Worm (Caenorhabditis elegans) whole organism, L3 larva: Measurements from ENCODE around the gene mev-1.

Source experiments
- R02D3.7 ChIP-seq: fragments of 150-350 bp; optimal IDR thresholded peaks from 2 replicates; lab custom pipeline; 2014; ENCODE audit warnings: missing biosample characterization, missing genetic modification characterization
- ZK546.5 ChIP-seq: sonication (generic microtip); optimal IDR thresholded peaks from 2 replicates; lab custom pipeline; 2017; ENCODE audit warnings: missing biosample characterization, missing genetic modification characterization
- aly-2 ChIP-seq: fragments of 150-350 bp; optimal IDR thresholded peaks from 2 replicates; lab custom pipeline; 2014; ENCODE audit warnings: missing biosample characterization, missing genetic modification characterization
- ama-1 ChIP-seq: fragments of 150-350 bp; optimal IDR thresholded peaks from 2 replicates; lab custom pipeline; 2018
- ceh-16 ChIP-seq: sonication (generic microtip); optimal IDR thresholded peaks from 2 replicates; lab custom pipeline; 2017; ENCODE audit warnings: missing biosample characterization, missing genetic modification characterization
- ceh-28 ChIP-seq: fragments of 150-350 bp; optimal IDR thresholded peaks from 2 replicates; lab custom pipeline; 2014; ENCODE audit warnings: missing biosample characterization, missing genetic modification reagents, missing genetic modification characterization
- ceh-82 ChIP-seq: fragments of 150-350 bp; optimal IDR thresholded peaks from 2 replicates; lab custom pipeline; 2014; ENCODE audit warnings: missing biosample characterization, missing genetic modification characterization
- daf-12 ChIP-seq: fragments of 150-350 bp; optimal IDR thresholded peaks from 2 replicates; lab custom pipeline; 2014; ENCODE audit warnings: missing biosample characterization, missing genetic modification reagents, missing genetic modification characterization
- egl-27 ChIP-seq: sonication (generic microtip); optimal IDR thresholded peaks from 4 replicates; lab custom pipeline; 2017; ENCODE audit warnings: missing biosample characterization, missing genetic modification reagents, missing genetic modification characterization
- egl-5 ChIP-seq: fragments of 150-350 bp; optimal IDR thresholded peaks from 2 replicates; lab custom pipeline; 2017; ENCODE audit warnings: missing biosample characterization, missing genetic modification reagents, missing genetic modification characterization, inconsistent platforms
- elt-1 ChIP-seq: fragments of 150-350 bp; optimal IDR thresholded peaks from 2 replicates; lab custom pipeline; 2014; ENCODE audit warnings: missing biosample characterization, missing genetic modification characterization
- elt-2 ChIP-seq: sonication (generic microtip); optimal IDR thresholded peaks from 2 replicates; lab custom pipeline; 2016; ENCODE audit warnings: missing genetic modification reagents, mild to moderate bottlenecking, missing genetic modification characterization, missing compliant biosample characterization
- elt-3 ChIP-seq, 3 experiments: fragments of 150-350 bp in 1 of 3; sonication (generic microtip) in 2 of 3; optimal IDR thresholded peaks; 2 replicates in 2 of 3; 4 replicates in 1 of 3; lab custom pipeline; 2014 to 2017; ENCODE audit warnings: missing biosample characterization in 3 of 3, missing genetic modification characterization in 3 of 3
- eor-1 ChIP-seq, 2 experiments: fragments of 150-350 bp; optimal IDR thresholded peaks; 2 replicates each; lab custom pipeline; 2014 to 2018; ENCODE audit warnings: missing biosample characterization in 2 of 2, missing genetic modification characterization in 2 of 2
- fkh-10 ChIP-seq: sonication (generic microtip); optimal IDR thresholded peaks from 2 replicates; lab custom pipeline; 2017; ENCODE audit warnings: missing biosample characterization, missing genetic modification reagents, missing genetic modification characterization
- fos-1 ChIP-seq: fragments of 150-350 bp; optimal IDR thresholded peaks from 2 replicates; lab custom pipeline; 2014; ENCODE audit warnings: missing biosample characterization, missing genetic modification characterization
- hmg-11 ChIP-seq: sonication (generic microtip); optimal IDR thresholded peaks from 2 replicates; lab custom pipeline; 2016; ENCODE audit warnings: missing genetic modification characterization, missing compliant biosample characterization
- jun-1 ChIP-seq: fragments of 150-350 bp; optimal IDR thresholded peaks from 2 replicates; lab custom pipeline; 2014; ENCODE audit warnings: missing biosample characterization, missing genetic modification reagents, missing genetic modification characterization
- lin-15B ChIP-seq: fragments of 150-350 bp; optimal IDR thresholded peaks from 2 replicates; lab custom pipeline; 2014; ENCODE audit warnings: missing biosample characterization, missing genetic modification characterization
- lin-39 ChIP-seq: fragments of 150-350 bp; optimal IDR thresholded peaks from 2 replicates; lab custom pipeline; 2018; ENCODE audit warnings: missing biosample characterization, missing genetic modification reagents, missing genetic modification characterization
- lsy-12 ChIP-seq: sonication (generic microtip); optimal IDR thresholded peaks from 2 replicates; lab custom pipeline; 2016; ENCODE audit warnings: mild to moderate bottlenecking, missing genetic modification characterization, missing compliant biosample characterization
- mml-1 ChIP-seq: fragments of 150-350 bp; sonication (generic microtip); optimal IDR thresholded peaks from 3 replicates; lab custom pipeline; 2014; ENCODE audit warnings: missing biosample characterization, missing genetic modification characterization
- nfya-1 ChIP-seq: sonication (generic microtip); optimal IDR thresholded peaks from 2 replicates; lab custom pipeline; 2017; ENCODE audit warnings: missing genetic modification characterization, mild to moderate bottlenecking, missing compliant biosample characterization, antibody characterized with exemption, moderate library complexity; ENCODE audit not compliant: insufficient read depth
- nhr-11 ChIP-seq: fragments of 150-350 bp; optimal IDR thresholded peaks from 2 replicates; lab custom pipeline; 2014; ENCODE audit warnings: missing biosample characterization, missing genetic modification characterization
- nhr-23 ChIP-seq: fragments of 150-350 bp; optimal IDR thresholded peaks from 2 replicates; lab custom pipeline; 2014; ENCODE audit warnings: missing biosample characterization, missing genetic modification reagents, missing genetic modification characterization
- nhr-237 ChIP-seq: fragments of 150-350 bp; optimal IDR thresholded peaks from 2 replicates; lab custom pipeline; 2014; ENCODE audit warnings: missing biosample characterization, missing genetic modification characterization
- nhr-25 ChIP-seq: sonication (generic microtip); optimal IDR thresholded peaks from 2 replicates; lab custom pipeline; 2017; ENCODE audit warnings: missing biosample characterization, missing genetic modification characterization
- nhr-28 ChIP-seq: fragments of 150-350 bp; optimal IDR thresholded peaks from 2 replicates; lab custom pipeline; 2014; ENCODE audit warnings: missing biosample characterization, missing genetic modification characterization
- nhr-43 ChIP-seq: sonication (generic microtip); optimal IDR thresholded peaks from 2 replicates; lab custom pipeline; 2016; ENCODE audit warnings: mild to moderate bottlenecking, missing genetic modification characterization, missing compliant biosample characterization; ENCODE audit not compliant: poor library complexity, severe bottlenecking
- nhr-67 ChIP-seq: fragments of 150-350 bp; optimal IDR thresholded peaks from 2 replicates; lab custom pipeline; 2014; ENCODE audit warnings: missing biosample characterization, missing genetic modification characterization
- nhr-76 ChIP-seq: fragments of 150-350 bp; sonication (generic microtip); optimal IDR thresholded peaks from 5 replicates; lab custom pipeline; 2014; ENCODE audit warnings: missing biosample characterization, missing genetic modification characterization
- nhr-77 ChIP-seq: fragments of 150-350 bp; optimal IDR thresholded peaks from 2 replicates; lab custom pipeline; 2014; ENCODE audit warnings: missing biosample characterization, missing genetic modification characterization
- pha-4 ChIP-seq: fragments of 150-350 bp; optimal IDR thresholded peaks from 2 replicates; lab custom pipeline; 2014; ENCODE audit warnings: missing biosample characterization, missing genetic modification reagents, missing genetic modification characterization
- pqm-1 ChIP-seq: fragments of 150-350 bp; optimal IDR thresholded peaks from 2 replicates; lab custom pipeline; 2017; ENCODE audit warnings: missing biosample characterization, missing genetic modification characterization, inconsistent platforms
- sea-2 ChIP-seq: fragments of 150-350 bp; sonication (generic microtip); optimal IDR thresholded peaks from 4 replicates; lab custom pipeline; 2014; ENCODE audit warnings: missing biosample characterization, missing genetic modification reagents, missing genetic modification characterization
- skn-1 ChIP-seq: fragments of 150-350 bp; optimal IDR thresholded peaks from 2 replicates; lab custom pipeline; 2014; ENCODE audit warnings: missing biosample characterization, missing genetic modification characterization
- snpc-4 ChIP-seq: fragments of 150-350 bp; optimal IDR thresholded peaks from 2 replicates; lab custom pipeline; 2014; ENCODE audit warnings: missing biosample characterization, missing genetic modification characterization
- tbx-2 ChIP-seq: sonication (generic microtip); optimal IDR thresholded peaks from 2 replicates; lab custom pipeline; 2016; ENCODE audit warnings: mild to moderate bottlenecking, missing genetic modification characterization, missing compliant biosample characterization
- unc-39 ChIP-seq: sonication (generic microtip); optimal IDR thresholded peaks from 4 replicates; lab custom pipeline; 2017; ENCODE audit warnings: missing biosample characterization, missing genetic modification characterization
- unc-62 ChIP-seq: fragments of 150-350 bp; sonication (generic microtip); optimal IDR thresholded peaks from 4 replicates; lab custom pipeline; 2014; ENCODE audit warnings: missing biosample characterization, missing genetic modification reagents, missing genetic modification characterization
- zag-1 ChIP-seq: fragments of 150-350 bp; optimal IDR thresholded peaks from 2 replicates; lab custom pipeline; 2014; ENCODE audit warnings: missing biosample characterization, missing genetic modification characterization
- ztf-11 ChIP-seq: fragments of 150-350 bp; optimal IDR thresholded peaks from 2 replicates; lab custom pipeline; 2014; ENCODE audit warnings: missing biosample characterization, missing genetic modification characterization
- ztf-4 ChIP-seq: fragments of 150-350 bp; optimal IDR thresholded peaks from 2 replicates; lab custom pipeline; 2014; ENCODE audit warnings: missing biosample characterization, missing genetic modification characterization

mev-1 gene

DNA sequence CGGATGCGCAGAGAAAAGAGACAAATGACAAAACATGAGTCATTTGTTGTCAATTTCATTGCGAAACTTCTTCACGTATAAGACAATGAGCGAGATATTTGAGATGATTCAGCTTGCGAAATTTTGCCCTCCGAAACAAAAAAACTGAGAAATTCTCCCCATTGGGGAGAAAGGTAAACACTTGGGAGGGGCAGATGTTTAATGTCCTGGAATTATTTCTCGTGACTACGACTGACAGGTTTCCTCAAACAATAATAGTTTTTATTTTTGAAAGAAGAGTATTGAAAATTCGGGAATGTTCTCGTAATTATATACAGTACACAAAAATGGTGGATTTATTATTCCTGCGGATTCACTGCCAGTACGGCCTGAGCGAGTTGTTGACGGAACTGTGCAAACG, 2.8 kb upstream of the mev-1 start:
- TF ChIP-seq pha-4 (tag; lab: Kevin White, UChicago), result peak; percentile 92
- TF ChIP-seq nhr-67, result no peak
- no peak for TF ChIP-seq aly-2 (tag; lab: Kevin White, UChicago)
- TF ChIP-seq nfya-1 (tag; lab: Kevin White, UChicago), result peak; percentile 34
- peak; percentile 9 for TF ChIP-seq jun-1 (tag; lab: Kevin White, UChicago)
- TF ChIP-seq, all 47 proteins: peak for 3

- TF ChIP-seq pha-4 (tag; lab: Kevin White, UChicago) (no peak), elt-2 (tag; lab: Kevin White, UChicago) (no peak), ztf-11 (tag; lab: Kevin White, UChicago) (no peak), ZK546.5 (tag; lab: Kevin White, UChicago) (no peak), fkh-10 (GFP tag; lab: Kevin White, UChicago) (no peak), elt-3 (tag; optimal IDR thresholded peaks at IDR 0.05; lab: Kevin White, UChicago) (no peak), nhr-77 (tag; lab: Kevin White, UChicago) (no peak), lin-39 (tag; lab: Kevin White, UChicago) (no peak), lin-15B (tag; lab: Kevin White, UChicago) (no peak), elt-1 (tag; lab: Kevin White, UChicago) (no peak), zag-1 (no peak), jun-1 (tag; lab: Kevin White, UChicago) (no peak), mml-1 (tag; lab: Kevin White, UChicago) (no peak), ceh-16 (tag; lab: Kevin White, UChicago) (no peak), skn-1 (tag; lab: Kevin White, UChicago) (no peak)
- TF ChIP-seq, all 47 proteins: peak for 0
These were observed 1.5 kb upstream of the mev-1 start, which contains the start of gene T07C4.12 for ce11 chrIII:10332560-10332959. TSS of gene T07C4.12 (minus strand) at chrIII:10332660.

ce11 chrIII:10335086-10335485, 1.0 kb downstream of the mev-1 start, which contains the start of gene ced-9:
TSS of gene ced-9 (plus strand) at chrIII:10335172.
- TF ChIP-seq ztf-11 (tag; lab: Kevin White, UChicago) (no peak), nhr-28 (tag; lab: Kevin White, UChicago) (no peak), unc-62 (GFP tag; lab: Kevin White, UChicago) (no peak), lin-15B (tag; lab: Kevin White, UChicago) (no peak), eor-1 (tag; optimal IDR thresholded peaks at IDR 0.05; lab: Kevin White, UChicago) (no peak), nhr-237 (no peak), ZK546.5 (tag; lab: Kevin White, UChicago) (no peak), nhr-76 (tag; lab: Kevin White, UChicago) (no peak), nhr-43 (tag; lab: Kevin White, UChicago) (no peak), ama-1 (lab: Kevin White, UChicago) (no peak), unc-39 (tag; lab: Kevin White, UChicago) (no peak), fos-1 (tag; lab: Kevin White, UChicago) (no peak)
- TF ChIP-seq, all 47 proteins: peak for 0

ce11 chrIII:10336109-10336508, 2.0 kb downstream of the mev-1 start:
- no peak for TF ChIP-seq nhr-43 (tag; lab: Kevin White, UChicago)
- no peak for TF ChIP-seq elt-2 (tag; lab: Kevin White, UChicago)
- no peak for TF ChIP-seq ceh-82
- no peak for TF ChIP-seq ceh-28
- TF ChIP-seq pqm-1 (tag; lab: Kevin White, UChicago), result no peak
- TF ChIP-seq fkh-10 (GFP tag; lab: Kevin White, UChicago), result no peak
- no peak for TF ChIP-seq nhr-23 (tag; lab: Kevin White, UChicago)
- TF ChIP-seq ztf-11 (tag; lab: Kevin White, UChicago), result no peak

DNA sequence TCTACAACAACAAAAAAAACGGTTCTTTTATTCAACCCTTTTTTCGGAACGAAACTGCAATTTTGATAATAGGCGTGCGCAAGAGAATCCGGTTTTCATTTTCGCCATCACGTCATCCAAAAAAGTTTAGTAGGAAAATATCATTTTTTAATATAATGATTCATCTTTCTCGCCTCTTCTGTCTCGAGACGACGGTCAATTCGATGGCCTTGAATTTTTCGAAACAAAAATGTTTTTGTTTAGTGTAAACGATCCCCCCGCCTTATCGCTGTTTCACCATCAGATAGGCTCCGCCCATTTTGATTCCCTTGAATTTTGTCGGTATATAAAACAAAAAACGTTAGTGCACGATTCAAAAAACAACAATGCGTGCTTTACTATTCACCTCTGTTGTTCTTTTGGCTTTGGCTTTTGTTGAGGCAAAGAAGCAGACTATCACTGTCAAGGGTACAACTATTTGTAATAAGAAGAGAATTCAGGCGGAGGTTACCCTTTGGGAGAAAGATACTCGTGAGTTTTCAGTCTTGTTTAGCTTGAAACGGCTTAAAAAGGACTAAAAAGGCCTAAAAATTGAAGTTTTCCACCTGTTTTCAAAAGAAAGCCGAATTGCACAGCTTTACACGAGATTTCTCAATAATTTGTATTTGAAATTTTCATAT, 3.6 kb downstream of the mev-1 start, which contains the start of gene ttr-15:
ttr-15 (plus strand) TSS at position 340 of the 659 bp plus-strand sequence.
- peak; percentile 61 for TF ChIP-seq nhr-43 (tag; lab: Kevin White, UChicago)
- no peak for TF ChIP-seq pha-4 (tag; lab: Kevin White, UChicago)
- no peak for TF ChIP-seq R02D3.7 (tag; lab: Kevin White, UChicago)
- TF ChIP-seq tbx-2 (tag; lab: Kevin White, UChicago), result no peak
- no peak for TF ChIP-seq snpc-4 (tag; lab: Kevin White, UChicago)
- no peak for TF ChIP-seq hmg-11 (tag; lab: Kevin White, UChicago)
- no peak for TF ChIP-seq ceh-82
- no peak for TF ChIP-seq sea-2 (GFP tag; lab: Kevin White, UChicago)
- TF ChIP-seq zag-1, result no peak
- TF ChIP-seq elt-1 (tag; lab: Kevin White, UChicago), result peak; percentile 43
- no peak for TF ChIP-seq aly-2 (tag; lab: Kevin White, UChicago)
- no peak for TF ChIP-seq ztf-4 (tag; lab: Kevin White, UChicago)
- no peak for TF ChIP-seq eor-1 (tag; optimal IDR thresholded peaks at IDR 0.05; lab: Kevin White, UChicago)
- no peak for TF ChIP-seq egl-27
- TF ChIP-seq nhr-28 (tag; lab: Kevin White, UChicago), result no peak
- no peak for TF ChIP-seq ztf-11 (tag; lab: Kevin White, UChicago)
- peak; percentile 51 for TF ChIP-seq nhr-25
- TF ChIP-seq lsy-12 (tag; lab: Kevin White, UChicago), result no peak
- TF ChIP-seq daf-12 (tag; lab: Kevin White, UChicago), result no peak
- no peak for TF ChIP-seq nhr-11 (tag; lab: Kevin White, UChicago)
- no peak for TF ChIP-seq fos-1 (tag; lab: Kevin White, UChicago)
- TF ChIP-seq egl-5, result no peak
